Worm (Caenorhabditis elegans) whole organism, L1 larva: ENCODE measurements around the gene rps-4.
A peak's percentile ranks its signal among the peaks of the same experiment; 100 is the strongest.

Source experiments
- aly-2 ChIP-seq: fragments of 150-350 bp; optimal IDR thresholded peaks from 2 replicates; lab custom pipeline; 2014; ENCODE audit warnings: missing biosample characterization, missing genetic modification characterization
- ama-1 ChIP-seq: fragments of 150-350 bp; optimal IDR thresholded peaks from 2 replicates; lab custom pipeline; 2014
- ceh-8 ChIP-seq: fragments of 200-800 bp; sonication (Bioruptor generic); optimal IDR thresholded peaks from 2 replicates; lab custom pipeline; 2018; ENCODE audit warnings: mild to moderate bottlenecking, missing genetic modification characterization, moderate library complexity, missing compliant biosample characterization
- efl-3 ChIP-seq: fragments of 200-800 bp; sonication (Bioruptor generic); optimal IDR thresholded peaks from 2 replicates; lab custom pipeline; 2018; ENCODE audit warnings: mild to moderate bottlenecking, missing genetic modification characterization, missing compliant biosample characterization
- hpl-2 ChIP-seq: fragments of 150-350 bp; optimal IDR thresholded peaks from 2 replicates; lab custom pipeline; 2014; ENCODE audit warnings: missing biosample characterization, missing genetic modification reagents, missing genetic modification characterization
- isw-1 ChIP-seq: fragments of 200-800 bp; sonication (Bioruptor generic); IDR thresholded peaks from 2 replicates; pipeline ENCODE4 v1.3.6; 2022; ENCODE audit warnings: missing genetic modification characterization, missing compliant biosample characterization
- jun-1 ChIP-seq: fragments of 150-350 bp; optimal IDR thresholded peaks from 2 replicates; lab custom pipeline; 2014; ENCODE audit warnings: missing biosample characterization, missing genetic modification reagents, missing genetic modification characterization
- lin-15B ChIP-seq: fragments of 150-350 bp; sonication (generic microtip); optimal IDR thresholded peaks from 3 replicates; lab custom pipeline; 2014; ENCODE audit warnings: missing biosample characterization, missing genetic modification characterization
- mdl-1 ChIP-seq, 2 experiments: fragments of 150-350 bp; optimal IDR thresholded peaks; 2 replicates each; lab custom pipeline; 2014 to 2017; ENCODE audit warnings: missing biosample characterization in 2 of 2, missing genetic modification characterization in 2 of 2, inconsistent platforms in 1 of 2
- nhr-76 ChIP-seq: sonication (generic microtip); optimal IDR thresholded peaks from 2 replicates; lab custom pipeline; 2017; ENCODE audit warnings: missing biosample characterization, missing genetic modification characterization
- nhr-85 ChIP-seq: sonication (generic microtip); peaks from one replicate; lab custom pipeline; 2016; ENCODE audit warnings: missing genetic modification characterization, inconsistent platforms, missing compliant biosample characterization
- pag-3 ChIP-seq: sonication (generic microtip); optimal IDR thresholded peaks from 2 replicates; lab custom pipeline; 2017; ENCODE audit warnings: missing genetic modification characterization, mild to moderate bottlenecking, missing compliant biosample characterization, antibody characterized with exemption, borderline replicate concordance; ENCODE audit not compliant: insufficient read depth
- tbx-2 ChIP-seq: sonication (generic microtip); optimal IDR thresholded peaks from 2 replicates; lab custom pipeline; 2016; ENCODE audit warnings: missing genetic modification characterization, missing compliant biosample characterization

DNA sequence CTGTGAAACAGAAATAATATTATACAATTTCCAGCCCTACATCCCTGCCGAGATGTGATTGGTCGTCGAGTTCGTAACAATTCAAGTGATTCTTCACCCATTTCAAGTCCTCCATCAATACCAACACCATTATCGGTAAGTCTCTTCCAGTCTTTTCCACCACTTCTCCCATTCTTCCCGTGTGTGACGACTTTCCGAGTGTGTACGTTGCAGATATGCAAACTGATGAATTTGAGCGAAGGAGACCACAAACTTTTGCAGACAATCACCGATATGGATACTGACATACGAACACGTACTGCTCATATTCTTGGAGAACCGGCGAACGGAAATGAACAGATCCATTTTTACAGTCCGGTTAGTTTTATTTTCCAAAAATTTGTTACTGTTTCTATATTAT, 33.0 kb downstream of the rps-4 start:
- no peak for TF ChIP-seq ceh-8 (GFP tag; lab: Kevin White, UChicago)
- no peak for TF ChIP-seq ama-1 (lab: Kevin White, UChicago)
- no peak for TF ChIP-seq nhr-76 (tag; lab: Kevin White, UChicago)
- TF ChIP-seq pag-3 (tag; lab: Kevin White, UChicago): no peak
- peak; percentile 4 for TF ChIP-seq nhr-85 (tag; lab: Kevin White, UChicago)
- TF ChIP-seq lin-15B (tag; lab: Kevin White, UChicago): no peak
- TF ChIP-seq mdl-1 (tag; optimal IDR thresholded peaks at IDR 0.05; lab: Kevin White, UChicago): no peak
- no peak for TF ChIP-seq jun-1 (tag; lab: Kevin White, UChicago)
- no peak for TF ChIP-seq tbx-2 (tag; lab: Kevin White, UChicago)
- no peak for TF ChIP-seq efl-3 (GFP tag; lab: Kevin White, UChicago)
- no peak for TF ChIP-seq isw-1 (GFP tag; lab: Robert Waterston, UW)
- no peak for TF ChIP-seq hpl-2 (GFP tag; lab: Kevin White, UChicago)
- no peak for TF ChIP-seq aly-2 (tag; lab: Kevin White, UChicago)
